Fruit fly (Drosophila melanogaster): ENCODE data around the gene Vps53.

DNA sequence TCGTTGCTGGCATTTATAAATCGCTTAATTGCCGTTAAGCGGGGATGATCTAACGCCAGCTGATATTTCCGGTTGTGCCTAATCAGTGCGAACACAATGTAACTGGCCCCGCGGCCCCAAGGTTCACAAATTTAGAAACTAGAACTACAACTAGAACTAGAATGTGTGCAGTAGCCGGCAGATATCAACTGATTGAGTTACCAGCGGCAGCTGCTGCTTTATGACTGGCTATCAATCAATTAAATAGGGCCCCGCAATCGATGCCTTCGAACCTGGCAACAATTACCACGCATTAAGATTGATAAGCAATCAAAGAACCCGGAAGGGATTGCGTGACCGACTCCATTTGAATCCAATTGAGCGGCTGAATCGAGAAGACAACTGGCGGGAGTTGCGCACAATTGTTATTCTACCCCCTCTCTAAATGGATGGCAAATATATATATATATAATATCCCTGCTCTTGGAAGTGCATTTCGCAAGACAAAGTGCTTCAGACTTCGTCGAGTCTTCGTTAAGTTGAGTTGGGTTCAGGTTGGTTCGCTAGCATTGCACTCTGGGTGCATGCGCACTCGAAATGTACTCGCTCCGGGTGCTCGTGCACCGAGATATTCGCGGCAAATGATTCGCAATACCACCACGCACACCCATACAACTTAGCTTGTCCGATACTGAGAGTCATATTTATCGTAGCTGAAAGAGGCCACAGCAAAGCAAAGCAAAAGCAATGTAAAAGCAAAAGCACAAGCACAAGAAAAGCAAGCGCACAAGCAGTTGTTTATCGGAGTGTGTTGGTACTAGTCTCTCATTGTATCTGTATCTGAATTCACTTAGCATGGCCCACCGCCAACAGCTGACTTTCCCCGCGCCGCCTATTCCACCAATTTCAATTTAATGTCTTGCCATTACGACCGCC is 45.8 kb downstream of the Vps53 start:
- no peak for TF ChIP-seq CTCF (optimal IDR thresholded peaks at IDR 0.05)
- TF ChIP-seq CG8478 (optimal IDR thresholded peaks at IDR 0.05) = no peak
